Worm (Caenorhabditis elegans): ENCODE results near the gene T16A1.5.

ce11 chrII:2081257-2081656 is 2.4 kb downstream of the T16A1.5 start, which contains the start of gene T16A1.4:
- no peak for TF ChIP-seq snpc-4 (GFP tag; optimal IDR thresholded peaks at IDR 0.05)
- TF ChIP-seq snpc-4 (tag; optimal IDR thresholded peaks at IDR 0.05): no peak
- no peak for TF ChIP-seq unc-62 (GFP tag; optimal IDR thresholded peaks at IDR 0.05)
- TF ChIP-seq hlh-26 (GFP tag; conservative IDR thresholded peaks at IDR 0.05): no peak
- TF ChIP-seq egl-18 (GFP tag; IDR thresholded peaks at IDR 0.05): no peak
- TF ChIP-seq egl-44 (GFP tag; IDR thresholded peaks at IDR 0.05): no peak
- no peak for TF ChIP-seq hlh-12 (tag; optimal IDR thresholded peaks at IDR 0.05)
- no peak for TF ChIP-seq sea-2 (GFP tag; IDR thresholded peaks at IDR 0.05)

All from whole organism, young adult.